Fruit fly (Drosophila melanogaster) whole organism: ENCODE data around the gene CG9458.
A peak's percentile ranks its signal among the peaks of the same experiment; 100 is the strongest.

Experiments
- CG8478 ChIP-seq: fragments of >200 bp; optimal IDR thresholded peaks from 2 replicates; lab custom pipeline; 2018; ENCODE audit warnings: inconsistent platforms
- Dll ChIP-seq: fragments of >200 bp; optimal IDR thresholded peaks from 2 replicates; lab custom pipeline; 2017
- EcR ChIP-seq, 2 experiments: fragments of >200 bp; optimal IDR thresholded peaks; 2 replicates each; lab custom pipeline; 2017; ENCODE audit warnings: missing biosample characterization in 2 of 2, missing genetic modification characterization in 2 of 2, missing genetic modification reagents in 2 of 2
- pan ChIP-seq: fragments of >200 bp; optimal IDR thresholded peaks from 2 replicates; lab custom pipeline; 2017
- psq ChIP-seq: fragments of >200 bp; optimal IDR thresholded peaks from 2 replicates; lab custom pipeline; 2017
- usp ChIP-seq: fragments of >200 bp; optimal IDR thresholded peaks from 2 replicates; lab custom pipeline; 2017; ENCODE audit warnings: missing biosample characterization, missing genetic modification characterization, mixed read lengths

Gene CG9458

dm6 chr3R:9813861-9814260, 5.8 kb downstream of the CG9458 start, which contains the start of gene eloF:
TSS of gene eloF (plus strand) at chr3R:9814161.
- TF ChIP-seq Dll (lab: Kevin White, UChicago) (no peak), pan (lab: Kevin White, UChicago) (no peak), EcR (GFP tag; optimal IDR thresholded peaks at IDR 0.05; lab: Kevin White, UChicago) (no peak)

dm6 chr3R:9812447-9812846, 7.2 kb downstream of the CG9458 start, which contains the start of gene CG8534:
TSS of gene CG8534 (plus strand) at chr3R:9812747.
- no peak for TF ChIP-seq CG8478 (lab: Kevin White, UChicago)
- TF ChIP-seq psq (lab: Kevin White, UChicago): no peak
- TF ChIP-seq Dll (lab: Kevin White, UChicago): no peak
- TF ChIP-seq pan (lab: Kevin White, UChicago): no peak
- no peak for TF ChIP-seq EcR (GFP tag; optimal IDR thresholded peaks at IDR 0.05; lab: Kevin White, UChicago)
- TF ChIP-seq usp (GFP tag; lab: Kevin White, UChicago): no peak

dm6 chr3R:9808946-9809545, 10.6 kb downstream of the CG9458 start, which contains the start of gene FBXO11:
TSS of gene FBXO11 (minus strand) at chr3R:9809368.
- peak; percentile 65 for TF ChIP-seq psq (lab: Kevin White, UChicago)
- TF ChIP-seq CG8478 (lab: Kevin White, UChicago): peak; percentile 85
- TF ChIP-seq Dll (lab: Kevin White, UChicago): no peak
- TF ChIP-seq pan (lab: Kevin White, UChicago): no peak
- TF ChIP-seq EcR (GFP tag; optimal IDR thresholded peaks at IDR 0.05; lab: Kevin White, UChicago): no peak

dm6 chr3R:9800644-9801330, 18.9 kb downstream of the CG9458 start, which contains the start of the genes CG9467 and CG8526:
TSS of gene CG9467 (minus strand) at chr3R:9801026.
TSS of gene CG8526 (plus strand) at chr3R:9801280.
- TF ChIP-seq Dll (lab: Kevin White, UChicago) (no peak), psq (lab: Kevin White, UChicago) (no peak), pan (lab: Kevin White, UChicago) (no peak), usp (GFP tag; lab: Kevin White, UChicago) (no peak), CG8478 (lab: Kevin White, UChicago) (no peak), EcR (GFP tag; optimal IDR thresholded peaks at IDR 0.05; lab: Kevin White, UChicago) (no peak)

- TF ChIP-seq CG8478 (lab: Kevin White, UChicago): no peak
- TF ChIP-seq EcR (GFP tag; optimal IDR thresholded peaks at IDR 0.05; lab: Kevin White, UChicago): no peak
- TF ChIP-seq psq (lab: Kevin White, UChicago): no peak
- TF ChIP-seq Dll (lab: Kevin White, UChicago): no peak
- TF ChIP-seq usp (GFP tag; lab: Kevin White, UChicago): no peak
- TF ChIP-seq pan (lab: Kevin White, UChicago): no peak
These were observed 26.7 kb downstream of the CG9458 start, which contains the start of gene CG8516 for dm6 chr3R:9793018-9793417. TSS of gene CG8516 (plus strand) at chr3R:9793295.

- TF ChIP-seq CG8478 (lab: Kevin White, UChicago) (no peak), pan (lab: Kevin White, UChicago) (no peak), EcR (GFP tag; optimal IDR thresholded peaks at IDR 0.05; lab: Kevin White, UChicago) (no peak)
These were observed 28.4 kb downstream of the CG9458 start, which contains the start of the genes CG12945 and CG8507 for dm6 chr3R:9791177-9791806. TSS of gene CG12945 (minus strand) at chr3R:9791221. TSS of gene CG8507 (plus strand) at chr3R:9791483.

- peak; percentile 11 for TF ChIP-seq CG8478 (lab: Kevin White, UChicago)
- no peak for TF ChIP-seq psq (lab: Kevin White, UChicago)
- TF ChIP-seq EcR (GFP tag; optimal IDR thresholded peaks at IDR 0.05; lab: Kevin White, UChicago): no peak
- no peak for TF ChIP-seq usp (GFP tag; lab: Kevin White, UChicago)
These were observed 35.2 kb downstream of the CG9458 start, which contains the start of the genes MtnA and CG8500 for dm6 chr3R:9784341-9785062. TSS of gene MtnA (minus strand) at chr3R:9784370. TSS of gene CG8500 (plus strand) at chr3R:9784653.

- TF ChIP-seq pan (lab: Kevin White, UChicago): no peak
- no peak for TF ChIP-seq Dll (lab: Kevin White, UChicago)
- TF ChIP-seq CG8478 (lab: Kevin White, UChicago): no peak
- no peak for TF ChIP-seq usp (GFP tag; lab: Kevin White, UChicago)
- TF ChIP-seq psq (lab: Kevin White, UChicago): no peak
- TF ChIP-seq EcR (GFP tag; optimal IDR thresholded peaks at IDR 0.05; lab: Kevin White, UChicago): no peak
These were observed 36.3 kb downstream of the CG9458 start for dm6 chr3R:9783240-9783917.

dm6 chr3R:9779764-9780163, 39.9 kb downstream of the CG9458 start, which contains the start of gene CG12947:
TSS of gene CG12947 (plus strand) at chr3R:9780064.
- TF ChIP-seq psq (lab: Kevin White, UChicago) (no peak), pan (lab: Kevin White, UChicago) (no peak), Dll (lab: Kevin White, UChicago) (no peak), EcR (GFP tag; optimal IDR thresholded peaks at IDR 0.05; lab: Kevin White, UChicago) (no peak), CG8478 (lab: Kevin White, UChicago) (no peak), usp (GFP tag; lab: Kevin White, UChicago) (no peak)

dm6 chr3R:9777941-9778360, 41.7 kb downstream of the CG9458 start, which contains the start of gene RpS29:
TSS of gene RpS29 (plus strand) at chr3R:9778042.
- no peak for TF ChIP-seq pan (lab: Kevin White, UChicago)
- no peak for TF ChIP-seq EcR (GFP tag; optimal IDR thresholded peaks at IDR 0.05; lab: Kevin White, UChicago)
- no peak for TF ChIP-seq Dll (lab: Kevin White, UChicago)
- TF ChIP-seq psq (lab: Kevin White, UChicago): no peak
